Fruit fly (Drosophila melanogaster) whole organism, embryonic: Measurements from ENCODE around the gene dyl.

Source experiments
- Bdp1 ChIP-seq: fragments of 200-800 bp; sonication (Bioruptor generic); optimal IDR thresholded peaks from 3 replicates; lab custom pipeline; 2016; ENCODE audit warnings: missing biosample characterization, missing genetic modification characterization
- CG10267 ChIP-seq: fragments of 200-800 bp; sonication (Bioruptor generic); optimal IDR thresholded peaks from 2 replicates; lab custom pipeline; 2018; ENCODE audit warnings: missing biosample characterization, mild to moderate bottlenecking, missing genetic modification characterization, moderate library complexity
- CG10543 ChIP-seq: fragments of 200-800 bp; sonication (Bioruptor generic); optimal IDR thresholded peaks from 3 replicates; lab custom pipeline; 2017; ENCODE audit warnings: missing biosample characterization, mild to moderate bottlenecking, missing genetic modification characterization, moderate library complexity
- CG13287 ChIP-seq: fragments of 200-800 bp; sonication (Bioruptor generic); IDR thresholded peaks from 2 replicates; pipeline ENCODE4 v1.3.6; 2022; ENCODE audit warnings: missing biosample characterization, missing genetic modification characterization; ENCODE audit not compliant: partially characterized antibody
- CG13775 ChIP-seq: fragments of 200-800 bp; sonication (Bioruptor generic); optimal IDR thresholded peaks from 3 replicates; lab custom pipeline; 2017; ENCODE audit warnings: missing biosample characterization, mild to moderate bottlenecking, missing genetic modification characterization
- CG17385 ChIP-seq: fragments of 200-800 bp; sonication (Bioruptor generic); optimal IDR thresholded peaks from 3 replicates; lab custom pipeline; 2018; ENCODE audit warnings: missing biosample characterization, mild to moderate bottlenecking, missing genetic modification characterization
- CG2120 ChIP-seq: fragments of 200-800 bp; sonication (Bioruptor generic); optimal IDR thresholded peaks from 3 replicates; lab custom pipeline; 2016; ENCODE audit warnings: missing biosample characterization, missing genetic modification characterization
- CG2875 ChIP-seq: fragments of 200-800 bp; sonication (Bioruptor generic); optimal IDR thresholded peaks from 2 replicates; lab custom pipeline; 2017; ENCODE audit warnings: missing biosample characterization, mild to moderate bottlenecking, missing genetic modification characterization, missing genetic modification reagents
- CG30020 ChIP-seq: fragments of 200-800 bp; optimal IDR thresholded peaks from 2 replicates; lab custom pipeline; 2019; ENCODE audit warnings: missing biosample characterization, mild to moderate bottlenecking, missing genetic modification characterization, moderate library complexity
- CG31365 ChIP-seq: fragments of 200-800 bp; sonication (Bioruptor generic); optimal IDR thresholded peaks from 2 replicates; lab custom pipeline; 2018; ENCODE audit warnings: missing biosample characterization, mild to moderate bottlenecking, missing genetic modification characterization
- CG5953 ChIP-seq: fragments of 200-800 bp; sonication (Bioruptor generic); IDR thresholded peaks from 2 replicates; pipeline ENCODE4 v1.3.6; 2022; ENCODE audit warnings: missing biosample characterization, missing genetic modification characterization
- CG6683 ChIP-seq: fragments of 200-800 bp; sonication (Bioruptor generic); optimal IDR thresholded peaks from 2 replicates; lab custom pipeline; 2017; ENCODE audit warnings: missing biosample characterization, mild to moderate bottlenecking, missing genetic modification characterization, missing genetic modification reagents
- CG7987 ChIP-seq: fragments of 200-800 bp; sonication (Bioruptor generic); optimal IDR thresholded peaks from 2 replicates; lab custom pipeline; 2018; ENCODE audit warnings: missing biosample characterization, mild to moderate bottlenecking, missing genetic modification characterization, moderate library complexity
- CG9215 ChIP-seq: fragments of 200-800 bp; sonication (Bioruptor generic); IDR thresholded peaks from 2 replicates; pipeline ENCODE4 v1.3.6; 2022; ENCODE audit warnings: missing biosample characterization, missing genetic modification characterization
- CG9797 ChIP-seq: fragments of 200-800 bp; sonication (Bioruptor generic); optimal IDR thresholded peaks from 3 replicates; lab custom pipeline; 2018; ENCODE audit warnings: missing biosample characterization, mild to moderate bottlenecking, missing genetic modification characterization
- CG9932 ChIP-seq: fragments of 200-800 bp; sonication (Bioruptor generic); IDR thresholded peaks from 2 replicates; pipeline ENCODE4 v1.3.6; 2022; ENCODE audit warnings: missing biosample characterization, missing genetic modification characterization
- Dp ChIP-seq: fragments of 200-800 bp; sonication (Bioruptor generic); optimal IDR thresholded peaks from 2 replicates; lab custom pipeline; 2018; ENCODE audit warnings: missing biosample characterization, mild to moderate bottlenecking, missing genetic modification characterization, moderate library complexity
- E2f2 ChIP-seq: fragments of 200-800 bp; sonication (Bioruptor generic); IDR thresholded peaks from 2 replicates; pipeline ENCODE4 v1.3.6; 2022; ENCODE audit warnings: missing biosample characterization, missing genetic modification characterization
- H2.0 ChIP-seq: fragments of 200-800 bp; sonication (Bioruptor generic); IDR thresholded peaks from 2 replicates; pipeline ENCODE4 v1.3.6; 2022; ENCODE audit warnings: missing biosample characterization, missing genetic modification characterization
- Hr3 ChIP-seq: fragments of 200-800 bp; sonication (Bioruptor generic); optimal IDR thresholded peaks from 3 replicates; lab custom pipeline; 2016; ENCODE audit warnings: missing biosample characterization, missing genetic modification characterization
- Kr ChIP-seq: fragments of 200-800 bp; sonication (Bioruptor generic); optimal IDR thresholded peaks from 2 replicates; lab custom pipeline; 2017; ENCODE audit warnings: missing biosample characterization, mild to moderate bottlenecking, missing genetic modification characterization
- NK7.1 ChIP-seq: fragments of 200-800 bp; sonication (Bioruptor generic); optimal IDR thresholded peaks from 3 replicates; lab custom pipeline; 2016; ENCODE audit warnings: missing biosample characterization, missing genetic modification characterization
- Optix ChIP-seq: fragments of 200-800 bp; sonication (Bioruptor generic); IDR thresholded peaks from 3 replicates; pipeline ENCODE4 v1.3.6; 2022; ENCODE audit warnings: missing biosample characterization, missing genetic modification characterization
- Poxn ChIP-seq: fragments of 200-800 bp; sonication (Bioruptor generic); IDR thresholded peaks from 2 replicates; pipeline ENCODE4 v1.3.6; 2022; ENCODE audit warnings: missing biosample characterization, missing genetic modification characterization
- Rfx ChIP-seq: fragments of 200-800 bp; sonication (Bioruptor generic); IDR thresholded peaks from 2 replicates; pipeline ENCODE4 v1.3.6; 2022; ENCODE audit warnings: missing biosample characterization, missing genetic modification characterization
- Stat92E ChIP-seq, 3 experiments: fragments of >200 bp in 2 of 3; fragments of 200-800 bp in 1 of 3; sonication (Bioruptor generic) in 1 of 3; optimal IDR thresholded peaks; 2 replicates each; lab custom pipeline; 2017 to 2019; ENCODE audit warnings: missing biosample characterization in 3 of 3, missing genetic modification characterization in 3 of 3, mild to moderate bottlenecking in 1 of 3, moderate library complexity in 1 of 3
- YL-1 ChIP-seq: fragments of 200-800 bp; sonication (Bioruptor generic); optimal IDR thresholded peaks from 3 replicates; lab custom pipeline; 2017; ENCODE audit warnings: missing biosample characterization, mild to moderate bottlenecking, missing genetic modification characterization
- ase ChIP-seq: fragments of 200-800 bp; sonication (Bioruptor generic); IDR thresholded peaks from 3 replicates; pipeline ENCODE4 v1.3.6; 2022; ENCODE audit warnings: missing biosample characterization, missing genetic modification characterization
- btn ChIP-seq: fragments of 200-800 bp; sonication (Bioruptor generic); optimal IDR thresholded peaks from 2 replicates; lab custom pipeline; 2016; ENCODE audit warnings: missing biosample characterization, missing genetic modification characterization
- cg ChIP-seq: fragments of 200-800 bp; sonication (Bioruptor generic); optimal IDR thresholded peaks from 3 replicates; lab custom pipeline; 2019; ENCODE audit warnings: missing biosample characterization, mild to moderate bottlenecking, missing genetic modification characterization, moderate library complexity
- crc ChIP-seq: fragments of 200-800 bp; sonication (Bioruptor generic); optimal IDR thresholded peaks from 2 replicates; lab custom pipeline; 2016; ENCODE audit warnings: missing biosample characterization, missing genetic modification characterization
- croc ChIP-seq: fragments of 200-800 bp; sonication (Bioruptor generic); conservative IDR thresholded peaks from 3 replicates; pipeline ENCODE4 v1.3.6; 2022; ENCODE audit warnings: missing biosample characterization, missing genetic modification characterization
- crol ChIP-seq: fragments of 200-800 bp; sonication (Bioruptor generic); IDR thresholded peaks from 2 replicates; pipeline ENCODE4 v1.3.6; 2022; ENCODE audit warnings: missing biosample characterization, missing genetic modification characterization
- crp ChIP-seq, 2 experiments: fragments of 200-800 bp; sonication (Bioruptor generic); optimal IDR thresholded peaks; 2 replicates in 1 of 2; 3 replicates in 1 of 2; lab custom pipeline; 2017; ENCODE audit warnings: missing biosample characterization in 2 of 2, missing genetic modification characterization in 2 of 2, mild to moderate bottlenecking in 1 of 2, moderate library complexity in 1 of 2
- dan ChIP-seq: fragments of 200-800 bp; sonication (Bioruptor generic); IDR thresholded peaks from 2 replicates; pipeline ENCODE4 v1.3.6; 2022; ENCODE audit warnings: missing biosample characterization, missing genetic modification characterization
- dm ChIP-seq: fragments of 200-800 bp; sonication (Bioruptor generic); optimal IDR thresholded peaks from 3 replicates; lab custom pipeline; 2016; ENCODE audit warnings: missing biosample characterization, missing genetic modification characterization
- esg ChIP-seq: fragments of 200-800 bp; sonication (Bioruptor generic); conservative IDR thresholded peaks from 2 replicates; pipeline ENCODE4 v1.3.6; 2022; ENCODE audit warnings: missing biosample characterization, missing genetic modification characterization
- gfzf ChIP-seq: fragments of 200-800 bp; sonication (Bioruptor generic); optimal IDR thresholded peaks from 2 replicates; lab custom pipeline; 2016; ENCODE audit warnings: missing biosample characterization, mild to moderate bottlenecking, missing genetic modification characterization, moderate library complexity
- ind ChIP-seq: fragments of 200-800 bp; sonication (Bioruptor generic); optimal IDR thresholded peaks from 3 replicates; lab custom pipeline; 2016; ENCODE audit warnings: missing biosample characterization, missing genetic modification characterization
- nerfin-1 ChIP-seq: fragments of 200-800 bp; sonication (Bioruptor generic); optimal IDR thresholded peaks from 3 replicates; lab custom pipeline; 2019; ENCODE audit warnings: missing biosample characterization, mild to moderate bottlenecking, missing genetic modification characterization, moderate library complexity
- nerfin-2 ChIP-seq: fragments of 200-800 bp; sonication (Bioruptor generic); IDR thresholded peaks from 2 replicates; pipeline ENCODE4 v1.3.6; 2022; ENCODE audit warnings: missing biosample characterization, missing genetic modification characterization; ENCODE audit not compliant: partially characterized antibody
- nmo ChIP-seq: fragments of 200-800 bp; sonication (Bioruptor generic); optimal IDR thresholded peaks from 2 replicates; lab custom pipeline; 2018; ENCODE audit warnings: missing biosample characterization, mild to moderate bottlenecking, missing genetic modification characterization, moderate library complexity
- pzg ChIP-seq: fragments of 200-800 bp; sonication (Bioruptor generic); optimal IDR thresholded peaks from 3 replicates; lab custom pipeline; 2018; ENCODE audit warnings: missing biosample characterization, mild to moderate bottlenecking, missing genetic modification characterization, moderate library complexity
- row ChIP-seq: fragments of 200-800 bp; sonication (Bioruptor generic); IDR thresholded peaks from 3 replicates; pipeline ENCODE4 v1.3.6; 2022; ENCODE audit warnings: missing biosample characterization, missing genetic modification characterization
- sens ChIP-seq: fragments of 200-800 bp; sonication (Bioruptor generic); peaks from one replicate; lab custom pipeline; 2016; ENCODE audit warnings: missing biosample characterization, missing genetic modification characterization
- sob ChIP-seq: fragments of 200-800 bp; sonication (Bioruptor generic); IDR thresholded peaks from 2 replicates; pipeline ENCODE4 v1.3.6; 2022; ENCODE audit warnings: missing biosample characterization, missing genetic modification characterization
- ssp ChIP-seq: fragments of 200-800 bp; sonication (Bioruptor generic); IDR thresholded peaks from 2 replicates; pipeline ENCODE4 v1.3.6; 2022; ENCODE audit warnings: missing biosample characterization, missing genetic modification characterization
- stwl ChIP-seq: fragments of 200-800 bp; sonication (Bioruptor generic); optimal IDR thresholded peaks from 3 replicates; lab custom pipeline; 2018; ENCODE audit warnings: missing biosample characterization, mild to moderate bottlenecking, missing genetic modification characterization, moderate library complexity
- trem ChIP-seq: fragments of 200-800 bp; optimal IDR thresholded peaks from 3 replicates; lab custom pipeline; 2019; ENCODE audit warnings: missing biosample characterization, mild to moderate bottlenecking, missing genetic modification characterization, moderate library complexity
- vfl ChIP-seq: fragments of 200-800 bp; sonication (Bioruptor generic); optimal IDR thresholded peaks from 2 replicates; lab custom pipeline; 2016; ENCODE audit warnings: missing biosample characterization, missing genetic modification characterization

Gene dyl

DNA sequence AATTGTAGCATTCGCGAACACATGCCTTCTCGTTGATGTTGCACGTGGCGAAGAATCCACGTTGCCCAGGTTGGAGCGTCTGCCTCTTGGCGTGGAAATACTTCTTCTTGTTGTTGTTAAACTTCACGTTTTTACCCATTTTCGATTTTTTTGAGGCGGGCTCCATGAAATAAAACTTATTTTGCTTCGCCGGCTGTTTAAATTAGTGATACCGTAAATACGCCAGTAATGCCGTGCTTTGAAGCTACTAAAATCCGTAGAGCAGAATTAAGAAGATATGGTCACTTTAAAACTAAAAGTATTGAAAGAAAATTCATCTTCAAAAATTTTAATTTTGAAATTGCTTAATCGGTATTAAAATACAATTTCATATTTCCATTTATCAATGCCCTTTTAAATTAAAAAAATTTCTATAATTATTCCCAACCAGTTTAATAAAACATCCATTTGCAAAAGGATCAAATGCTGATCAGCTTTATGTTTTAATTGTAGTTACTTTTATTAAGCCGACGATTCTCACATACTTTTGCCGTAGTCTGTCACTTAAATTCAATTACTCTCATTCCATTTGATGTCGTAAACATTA, 14.6 kb upstream of the dyl start, which contains the start of gene CG15014 (continued):
- TF ChIP-seq Bdp1 (no peak), CG30020 (tag; lab: Kevin White, UChicago) (no peak), Kr (GFP tag; lab: Kevin White, UChicago) (no peak), btn (GFP tag; lab: Kevin White, UChicago) (no peak), CG31365 (tag; lab: Kevin White, UChicago) (no peak), Hr3 (no peak), trem (peak; percentile 29), Rfx (no peak), sens (GFP tag; lab: Kevin White, UChicago) (peak; percentile 86), nmo (GFP tag; lab: Kevin White, UChicago) (no peak), CG2875 (GFP tag; lab: Kevin White, UChicago) (no peak), CG9215 (GFP tag; lab: Robert Waterston, UW) (no peak), CG13287 (peak; percentile 29; the same call in 1 of the 2 replicates), CG9932 (no peak), pzg (peak; percentile 49), ssp (GFP tag; lab: Robert Waterston, UW) (no peak), CG9797 (peak; percentile 70), CG2120 (GFP tag; lab: Kevin White, UChicago) (no peak), crc (GFP tag; lab: Kevin White, UChicago) (no peak), cg (GFP tag; lab: Kevin White, UChicago) (no peak), E2f2 (peak; percentile 14; the same call in 1 of the 2 replicates), CG7987 (GFP tag; lab: Kevin White, UChicago) (no peak), Dp (peak; percentile 29), CG13775 (GFP tag; lab: Kevin White, UChicago) (no peak), dm (GFP tag; lab: Kevin White, UChicago) (peak; percentile 43), CG10267 (tag; lab: Kevin White, UChicago) (peak; percentile 34), Optix (GFP tag; lab: Robert Waterston, UW) (no peak), CG5953 (no peak), NK7.1 (GFP tag; lab: Kevin White, UChicago) (no peak), Poxn (GFP tag; lab: Robert Waterston, UW) (no peak), stwl (tag; lab: Kevin White, UChicago) (peak; percentile 92), ind (GFP tag; lab: Kevin White, UChicago) (no peak), row (GFP tag; lab: Robert Waterston, UW) (peak; percentile 42; the same call in 2 of the 3 replicates), YL-1 (GFP tag; lab: Kevin White, UChicago) (peak; percentile 48), CG17385 (no peak), CG10543 (no peak), crp (GFP tag; optimal IDR thresholded peaks at IDR 0.05; lab: Kevin White, UChicago) (peak in 1 of 2 experiments; percentile 42), Stat92E (GFP tag; optimal IDR thresholded peaks at IDR 0.05; lab: Kevin White, UChicago) (peak in 1 of 3 experiments; percentile 14)

- TF ChIP-seq crol = no peak
- no peak for TF ChIP-seq nerfin-2 (GFP tag; lab: Robert Waterston, UW)
- TF ChIP-seq H2.0 (GFP tag; lab: Robert Waterston, UW) = no peak
- TF ChIP-seq sob (GFP tag; lab: Robert Waterston, UW) = 0 out of 2 replicates have a peak, but pooled peaks have one; percentile 14
- no peak for TF ChIP-seq vfl (GFP tag; lab: Kevin White, UChicago)
- TF ChIP-seq gfzf (GFP tag; lab: Kevin White, UChicago) = peak; percentile 63
- TF ChIP-seq ase (GFP tag; lab: Robert Waterston, UW) = no peak
- no peak for TF ChIP-seq dan (GFP tag; lab: Robert Waterston, UW)
- TF ChIP-seq CG6683 = no peak
- TF ChIP-seq croc (GFP tag; lab: Robert Waterston, UW) = no peak
- TF ChIP-seq nerfin-1 (tag; lab: Kevin White, UChicago) = no peak
- no peak for TF ChIP-seq esg
These were observed 11.4 kb upstream of the dyl start, which contains the start of gene PMP34 for dm6 chr3L:4318677-4319580. Gene PMP34 (plus strand): TSS chr3L:4318755.
